Worm (Caenorhabditis elegans): Measurements from ENCODE around the gene Y43F8C.15.

DNA sequence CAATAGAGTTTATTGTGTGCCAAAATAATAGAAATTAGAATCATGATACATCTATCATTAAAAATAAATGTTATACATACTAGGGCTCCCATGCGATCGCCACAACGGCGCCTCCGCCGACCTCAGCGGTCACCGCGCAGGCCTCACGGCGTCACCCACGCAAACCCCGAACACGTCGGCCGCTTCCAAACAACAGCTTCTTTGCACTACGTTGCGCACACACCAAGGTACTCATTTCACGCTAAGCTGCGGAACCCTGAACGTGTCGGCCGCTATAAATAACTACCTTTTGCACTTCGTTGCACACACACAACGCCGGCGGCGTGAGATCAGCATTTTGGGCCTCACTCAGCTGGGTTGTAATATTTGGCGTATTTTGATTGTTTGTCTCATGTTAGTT lies 48.9 kb upstream of the Y43F8C.15 start:
- TF ChIP-seq nhr-237 (tag; optimal IDR thresholded peaks at IDR 0.05): no peak
- TF ChIP-seq unc-62 (GFP tag; optimal IDR thresholded peaks at IDR 0.05): no peak
- no peak for TF ChIP-seq unc-39 (tag; optimal IDR thresholded peaks at IDR 0.05)
- TF ChIP-seq lin-13 (GFP tag; optimal IDR thresholded peaks at IDR 0.05): no peak
- no peak for TF ChIP-seq nhr-10 (tag; optimal IDR thresholded peaks at IDR 0.05)

Data from whole organism, L2 larva.